Worm (Caenorhabditis elegans) whole organism, young adult: ENCODE results near the gene srh-251.

Experiments
- F23B12.7 ChIP-seq: sonication (generic microtip); optimal IDR thresholded peaks from 2 replicates; lab custom pipeline; 2017; ENCODE audit warnings: missing genetic modification characterization, mild to moderate bottlenecking, missing compliant biosample characterization, antibody characterized with exemption, moderate library complexity; ENCODE audit not compliant: insufficient read depth
- F37B4.10 ChIP-seq: fragments of 200-800 bp; sonication (Bioruptor generic); IDR thresholded peaks from 2 replicates; pipeline ENCODE4 v1.3.6; 2022; ENCODE audit warnings: missing genetic modification characterization, missing compliant biosample characterization
- F55B11.4 ChIP-seq: sonication (generic microtip); optimal IDR thresholded peaks from 2 replicates; lab custom pipeline; 2016; ENCODE audit warnings: missing compliant biosample characterization, missing genetic modification characterization, borderline replicate concordance; ENCODE audit not compliant: insufficient read depth
- K12H6.12 ChIP-seq: fragments of 200-800 bp; sonication (Bioruptor generic); optimal IDR thresholded peaks from 2 replicates; lab custom pipeline; 2018; ENCODE audit warnings: mild to moderate bottlenecking, missing genetic modification characterization, missing compliant biosample characterization
- T07F8.4 ChIP-seq: sonication (generic microtip); optimal IDR thresholded peaks from 2 replicates; lab custom pipeline; 2016; ENCODE audit warnings: mild to moderate bottlenecking, missing genetic modification characterization, moderate library complexity, missing compliant biosample characterization
- Y67H2A.10 ChIP-seq: fragments of 200-800 bp; sonication (Bioruptor generic); conservative IDR thresholded peaks from 2 replicates; pipeline ENCODE4 v1.3.6; 2022; ENCODE audit warnings: missing genetic modification reagents, missing genetic modification characterization, missing compliant biosample characterization
- ZK185.1 ChIP-seq: sonication (generic microtip); optimal IDR thresholded peaks from 2 replicates; lab custom pipeline; 2016; ENCODE audit warnings: mild to moderate bottlenecking, missing genetic modification characterization, missing compliant biosample characterization; ENCODE audit not compliant: poor library complexity, severe bottlenecking
- attf-6 ChIP-seq: fragments of 200-800 bp; sonication (Bioruptor generic); IDR thresholded peaks from 2 replicates; pipeline ENCODE4 v1.3.6; 2022; ENCODE audit warnings: missing genetic modification reagents, missing genetic modification characterization, missing compliant biosample characterization
- bed-2 ChIP-seq: fragments of 200-800 bp; sonication (Bioruptor generic); IDR thresholded peaks from 2 replicates; pipeline ENCODE4 v1.3.6; 2022; ENCODE audit warnings: missing genetic modification reagents, missing genetic modification characterization, missing compliant biosample characterization
- cebp-1 ChIP-seq, 2 experiments: fragments of 200-800 bp in 1 of 2; sonication (Bioruptor generic) in 1 of 2; sonication (generic microtip) in 1 of 2; IDR thresholded peaks in 1 of 2; optimal IDR thresholded peaks in 1 of 2; 2 replicates each; pipeline versions ENCODE4 v1.3.6 to Lab custom; 2017 to 2022; ENCODE audit warnings: missing compliant biosample characterization in 2 of 2, missing genetic modification characterization in 2 of 2, mild to moderate bottlenecking in 1 of 2, missing genetic modification reagents in 1 of 2, moderate library complexity in 1 of 2
- ceh-58 ChIP-seq: fragments of 200-800 bp; sonication (Bioruptor generic); IDR thresholded peaks from 2 replicates; pipeline ENCODE4 v1.3.6; 2022; ENCODE audit warnings: missing genetic modification characterization, missing compliant biosample characterization
- dpff-1 ChIP-seq: sonication (generic microtip); optimal IDR thresholded peaks from 2 replicates; lab custom pipeline; 2017; ENCODE audit warnings: mild to moderate bottlenecking, missing genetic modification characterization, missing compliant biosample characterization
- dpl-1 ChIP-seq: fragments of 150-350 bp; optimal IDR thresholded peaks from 2 replicates; lab custom pipeline; 2014; ENCODE audit warnings: missing biosample characterization, missing genetic modification reagents, missing genetic modification characterization
- efl-1 ChIP-seq: fragments of 150-350 bp; optimal IDR thresholded peaks from 2 replicates; lab custom pipeline; 2014; ENCODE audit warnings: missing biosample characterization, missing genetic modification reagents, missing genetic modification characterization
- ets-4 ChIP-seq: fragments of 200-800 bp; sonication (Bioruptor generic); optimal IDR thresholded peaks from 2 replicates; lab custom pipeline; 2018; ENCODE audit warnings: mild to moderate bottlenecking, missing genetic modification characterization, missing compliant biosample characterization
- gei-17 ChIP-seq: fragments of 200-800 bp; sonication (Bioruptor generic); optimal IDR thresholded peaks from 2 replicates; lab custom pipeline; 2018; ENCODE audit warnings: mild to moderate bottlenecking, missing genetic modification characterization, missing compliant biosample characterization
- him-1 ChIP-seq: sonication (generic microtip); optimal IDR thresholded peaks from 2 replicates; lab custom pipeline; 2016; ENCODE audit warnings: missing genotype, missing genetic modification reagents, missing genetic modification characterization, missing compliant biosample characterization
- hlh-12 ChIP-seq: sonication (generic microtip); optimal IDR thresholded peaks from 2 replicates; lab custom pipeline; 2016; ENCODE audit warnings: missing genetic modification characterization, missing compliant biosample characterization
- let-607 ChIP-seq, 2 experiments: fragments of 200-800 bp in 1 of 2; sonication (Bioruptor generic) in 1 of 2; sonication (generic microtip) in 1 of 2; optimal IDR thresholded peaks; 2 replicates each; lab custom pipeline; 2016 to 2018; ENCODE audit warnings: mild to moderate bottlenecking in 2 of 2, missing compliant biosample characterization in 2 of 2, missing genetic modification characterization in 2 of 2, moderate library complexity in 2 of 2, missing genotype in 1 of 2
- lin-35 ChIP-seq, 3 experiments: fragments of 150-350 bp in 2 of 3; sonication (generic microtip) in 1 of 3; optimal IDR thresholded peaks; 2 replicates each; lab custom pipeline; 2014 to 2018; ENCODE audit warnings: missing biosample characterization in 3 of 3, missing genetic modification characterization in 3 of 3, missing genetic modification reagents in 3 of 3
- lin-54 ChIP-seq: fragments of 200-800 bp; sonication (Bioruptor generic); optimal IDR thresholded peaks from 2 replicates; lab custom pipeline; 2018; ENCODE audit warnings: mild to moderate bottlenecking, missing genetic modification characterization, missing compliant biosample characterization
- lsy-27 ChIP-seq: sonication (generic microtip); optimal IDR thresholded peaks from 2 replicates; lab custom pipeline; 2017; ENCODE audit warnings: missing genetic modification characterization, mild to moderate bottlenecking, missing compliant biosample characterization, antibody characterized with exemption, missing genotype, borderline replicate concordance; ENCODE audit not compliant: insufficient read depth
- madf-10 ChIP-seq: sonication (generic microtip); optimal IDR thresholded peaks from 2 replicates; lab custom pipeline; 2016; ENCODE audit warnings: mild to moderate bottlenecking, missing genetic modification characterization, missing compliant biosample characterization
- mcd-1 ChIP-seq: fragments of 200-800 bp; sonication (Bioruptor generic); IDR thresholded peaks from 2 replicates; pipeline ENCODE4 v1.3.6; 2022; ENCODE audit warnings: missing genetic modification reagents, missing genetic modification characterization, missing compliant biosample characterization
- mes-4 ChIP-seq: sonication (generic microtip); optimal IDR thresholded peaks from 2 replicates; lab custom pipeline; 2016; ENCODE audit warnings: missing genotype, missing genetic modification characterization, missing compliant biosample characterization
- mxl-1 ChIP-seq: sonication (generic microtip); optimal IDR thresholded peaks from 2 replicates; lab custom pipeline; 2016; ENCODE audit warnings: missing genetic modification characterization, missing compliant biosample characterization
- nfya-1 ChIP-seq: sonication (generic microtip); optimal IDR thresholded peaks from 2 replicates; lab custom pipeline; 2017; ENCODE audit warnings: antibody characterized with exemption, missing compliant biosample characterization, missing genetic modification characterization, borderline replicate concordance; ENCODE audit not compliant: insufficient read depth
- nhr-90 ChIP-seq: sonication (generic microtip); optimal IDR thresholded peaks from 2 replicates; lab custom pipeline; 2016; ENCODE audit warnings: missing genotype, mild to moderate bottlenecking, missing genetic modification characterization, missing compliant biosample characterization
- rcor-1 ChIP-seq: fragments of 200-800 bp; sonication (Bioruptor generic); IDR thresholded peaks from 2 replicates; pipeline ENCODE4 v1.3.6; 2022; ENCODE audit warnings: missing genetic modification reagents, missing genetic modification characterization, missing compliant biosample characterization
- repo-1 ChIP-seq: sonication (generic microtip); optimal IDR thresholded peaks from 2 replicates; lab custom pipeline; 2017; ENCODE audit warnings: mild to moderate bottlenecking, missing genetic modification characterization, missing compliant biosample characterization
- snpc-1.3 ChIP-seq: sonication (generic microtip); optimal IDR thresholded peaks from 2 replicates; lab custom pipeline; 2017; ENCODE audit warnings: missing genetic modification characterization, mild to moderate bottlenecking, missing compliant biosample characterization, antibody characterized with exemption, moderate library complexity, missing genotype, missing genetic modification reagents; ENCODE audit not compliant: insufficient read depth
- somi-1 ChIP-seq: fragments of 200-800 bp; sonication (Bioruptor generic); optimal IDR thresholded peaks from 2 replicates; lab custom pipeline; 2018; ENCODE audit warnings: mild to moderate bottlenecking, missing genetic modification characterization, missing compliant biosample characterization
- tbx-9 ChIP-seq: sonication (generic microtip); optimal IDR thresholded peaks from 2 replicates; lab custom pipeline; 2016; ENCODE audit warnings: borderline replicate concordance, missing genetic modification characterization, inconsistent platforms, missing compliant biosample characterization
- unc-62 ChIP-seq: fragments of 150-350 bp; optimal IDR thresholded peaks from 2 replicates; lab custom pipeline; 2014; ENCODE audit warnings: missing biosample characterization, missing genetic modification reagents, missing genetic modification characterization
- xnd-1 ChIP-seq: sonication (generic microtip); optimal IDR thresholded peaks from 2 replicates; lab custom pipeline; 2016; ENCODE audit warnings: missing genotype, missing genetic modification reagents, missing genetic modification characterization, missing compliant biosample characterization
- ztf-25 ChIP-seq: fragments of 200-800 bp; sonication (Bioruptor generic); IDR thresholded peaks from 2 replicates; pipeline ENCODE4 v1.3.6; 2022; ENCODE audit warnings: missing genetic modification reagents, missing genetic modification characterization, missing compliant biosample characterization
- ztf-26 ChIP-seq: sonication (generic microtip); optimal IDR thresholded peaks from 2 replicates; lab custom pipeline; 2017; ENCODE audit warnings: missing genetic modification characterization, missing compliant biosample characterization
- ztf-28 ChIP-seq: fragments of 200-800 bp; sonication (Bioruptor generic); IDR thresholded peaks from 2 replicates; pipeline ENCODE4 v1.3.6; 2022; ENCODE audit warnings: missing genetic modification reagents, missing genetic modification characterization, missing compliant biosample characterization
- ztf-3 ChIP-seq: fragments of 200-800 bp; sonication (Bioruptor generic); optimal IDR thresholded peaks from 2 replicates; lab custom pipeline; 2018; ENCODE audit warnings: mild to moderate bottlenecking, missing genetic modification characterization, missing compliant biosample characterization

Gene srh-251

ce11 chrV:15412625-15413024, 32.9 kb upstream of the srh-251 start, which contains the start of gene srbc-63:
Gene srbc-63, minus strand, starts transcription at chrV:15412725.
- TF ChIP-seq ztf-28 (GFP tag; lab: Robert Waterston, UW) (no peak), ztf-26 (no peak), Y67H2A.10 (no peak), attf-6 (GFP tag; lab: Robert Waterston, UW) (no peak), ets-4 (GFP tag; lab: Kevin White, UChicago) (no peak), him-1 (no peak), mes-4 (tag; lab: Kevin White, UChicago) (no peak), hlh-12 (tag; lab: Kevin White, UChicago) (no peak), snpc-1.3 (tag; lab: Kevin White, UChicago) (no peak), repo-1 (tag; lab: Kevin White, UChicago) (no peak), madf-10 (no peak)

- TF ChIP-seq dpl-1 (no peak), cebp-1 (GFP tag; IDR thresholded peaks at IDR 0.05; lab: Robert Waterston, UW) (no peak), cebp-1 (tag; optimal IDR thresholded peaks at IDR 0.05; lab: Kevin White, UChicago) (no peak), ztf-25 (GFP tag; lab: Robert Waterston, UW) (no peak), hlh-12 (tag; lab: Kevin White, UChicago) (no peak), mxl-1 (tag; lab: Kevin White, UChicago) (no peak), bed-2 (GFP tag; lab: Robert Waterston, UW) (no peak), lin-35 (GFP tag; optimal IDR thresholded peaks at IDR 0.05; lab: Kevin White, UChicago) (no peak), rcor-1 (no peak), lin-54 (GFP tag; lab: Kevin White, UChicago) (no peak), somi-1 (GFP tag; lab: Kevin White, UChicago) (no peak)
Measured at ce11 chrV:15406928-15407327, 27.2 kb upstream of the srh-251 start, which contains the start of gene srh-257. Gene srh-257, plus strand, starts transcription at chrV:15407228.

ce11 chrV:15404859-15405258, 25.1 kb upstream of the srh-251 start, which contains the start of gene srh-258:
Gene srh-258, plus strand, starts transcription at chrV:15405159.
- TF ChIP-seq nhr-90 (tag; lab: Kevin White, UChicago), result no peak
- TF ChIP-seq hlh-12 (tag; lab: Kevin White, UChicago), result no peak
- TF ChIP-seq ztf-25 (GFP tag; lab: Robert Waterston, UW), result no peak
- TF ChIP-seq F23B12.7 (tag; lab: Kevin White, UChicago), result no peak
- no peak for TF ChIP-seq T07F8.4 (tag; lab: Kevin White, UChicago)
- no peak for TF ChIP-seq efl-1
- TF ChIP-seq tbx-9 (tag; lab: Kevin White, UChicago), result no peak

ce11 chrV:15401856-15402314, 22.2 kb upstream of the srh-251 start, which contains the start of gene fbxa-135:
Gene fbxa-135, plus strand, starts transcription at chrV:15402264.
- no peak for TF ChIP-seq xnd-1 (tag; lab: Kevin White, UChicago)
- no peak for TF ChIP-seq ztf-3 (GFP tag; lab: Kevin White, UChicago)
- TF ChIP-seq ceh-58 (GFP tag; lab: Robert Waterston, UW), result no peak
- no peak for TF ChIP-seq F55B11.4 (tag; lab: Kevin White, UChicago)

ce11 chrV:15399691-15400377, 20.1 kb upstream of the srh-251 start, which contains the start of the genes T06E6.15 and sri-7:
Gene T06E6.15, minus strand, starts transcription at chrV:15399791.
Gene sri-7, plus strand, starts transcription at chrV:15400327.
- TF ChIP-seq ets-4 (GFP tag; lab: Kevin White, UChicago), result no peak
- no peak for TF ChIP-seq let-607 (tag; optimal IDR thresholded peaks at IDR 0.05; lab: Kevin White, UChicago)
- TF ChIP-seq F55B11.4 (tag; lab: Kevin White, UChicago), result no peak
- TF ChIP-seq F23B12.7 (tag; lab: Kevin White, UChicago), result no peak
- no peak for TF ChIP-seq K12H6.12 (tag; lab: Kevin White, UChicago)
- TF ChIP-seq dpff-1, result no peak
- no peak for TF ChIP-seq nfya-1 (tag; lab: Kevin White, UChicago)
- no peak for TF ChIP-seq unc-62
- TF ChIP-seq lsy-27 (tag; lab: Kevin White, UChicago), result no peak
- no peak for TF ChIP-seq F37B4.10 (GFP tag; lab: Robert Waterston, UW)
- no peak for TF ChIP-seq ZK185.1 (tag; lab: Kevin White, UChicago)
- TF ChIP-seq mcd-1 (GFP tag; lab: Robert Waterston, UW), result no peak
- no peak for TF ChIP-seq gei-17 (GFP tag; lab: Kevin White, UChicago)
